Worm (Caenorhabditis elegans) whole organism, mixed stage, embryonic: ENCODE results near the gene F37A8.1.

Source experiments
- mls-2 ChIP-seq: sonication (generic microtip); optimal IDR thresholded peaks from 2 replicates; lab custom pipeline; 2016; ENCODE audit warnings: mild to moderate bottlenecking, missing genetic modification characterization, moderate library complexity, missing compliant biosample characterization
- nhr-237 ChIP-seq: fragments of 150-350 bp; optimal IDR thresholded peaks from 2 replicates; lab custom pipeline; 2014; ENCODE audit warnings: missing biosample characterization, missing genetic modification characterization

ce11 chrIII:3926801-3927200 is 1.4 kb upstream of the F37A8.1 start:
- TF ChIP-seq nhr-237 (tag; lab: Kevin White, UChicago) (no peak), mls-2 (tag; lab: Kevin White, UChicago) (no peak)
